Fruit fly (Drosophila melanogaster) whole organism, embryonic: ENCODE data around the gene eIF3d1.

Source experiments
- Ada2b ChIP-seq: fragments of 200-800 bp; sonication (Bioruptor generic); IDR thresholded peaks from 2 replicates; pipeline ENCODE4 v1.3.6; 2022; ENCODE audit warnings: missing biosample characterization, missing genetic modification characterization
- Atf6 ChIP-seq: fragments of 200-800 bp; sonication (Bioruptor generic); IDR thresholded peaks from 2 replicates; pipeline ENCODE4 v1.3.6; 2022; ENCODE audit warnings: missing biosample characterization, missing genetic modification characterization
- Awh ChIP-seq: fragments of 200-800 bp; sonication (Bioruptor generic); IDR thresholded peaks from 2 replicates; pipeline ENCODE4, ENCODE4 v1.3.6; 2022; ENCODE audit warnings: missing biosample characterization, missing genetic modification characterization
- Bgb ChIP-seq: fragments of 200-800 bp; sonication (Bioruptor generic); IDR thresholded peaks from 2 replicates; pipeline ENCODE4 v1.3.6; 2022; ENCODE audit warnings: missing biosample characterization, missing genetic modification characterization; ENCODE audit not compliant: partially characterized antibody
- Bteb2 ChIP-seq: fragments of 200-800 bp; sonication (Bioruptor generic); optimal IDR thresholded peaks from 2 replicates; lab custom pipeline; 2016; ENCODE audit warnings: missing biosample characterization, missing genetic modification characterization
- C15 ChIP-seq: fragments of 200-800 bp; sonication (Bioruptor generic); IDR thresholded peaks from 3 replicates; pipeline ENCODE4 v1.3.6; 2022; ENCODE audit warnings: missing biosample characterization, missing genetic modification characterization
- CG10274 ChIP-seq: fragments of 200-800 bp; sonication (Bioruptor generic); optimal IDR thresholded peaks from 3 replicates; lab custom pipeline; 2017; ENCODE audit warnings: missing biosample characterization, mild to moderate bottlenecking, missing genetic modification characterization
- CG10431 ChIP-seq: fragments of 200-800 bp; sonication (Bioruptor generic); optimal IDR thresholded peaks from 3 replicates; lab custom pipeline; 2018; ENCODE audit warnings: missing biosample characterization, mild to moderate bottlenecking, missing genetic modification characterization
- CG12299 ChIP-seq: fragments of 200-800 bp; sonication (Bioruptor generic); optimal IDR thresholded peaks from 2 replicates; lab custom pipeline; 2018; ENCODE audit warnings: missing biosample characterization, mild to moderate bottlenecking, missing genetic modification characterization
- CG1529 ChIP-seq: fragments of 200-800 bp; sonication (Bioruptor generic); optimal IDR thresholded peaks from 3 replicates; lab custom pipeline; 2018; ENCODE audit warnings: missing biosample characterization, missing genetic modification characterization
- CG16863 ChIP-seq: fragments of 200-800 bp; sonication (Bioruptor generic); optimal IDR thresholded peaks from 3 replicates; lab custom pipeline; 2016; ENCODE audit warnings: missing biosample characterization, missing genetic modification characterization
- CG17568 ChIP-seq: fragments of 200-800 bp; sonication (Bioruptor generic); optimal IDR thresholded peaks from 2 replicates; lab custom pipeline; 2018; ENCODE audit warnings: missing biosample characterization, mild to moderate bottlenecking, missing genetic modification characterization, moderate library complexity
- CG2129 ChIP-seq: fragments of 200-800 bp; sonication (Bioruptor generic); IDR thresholded peaks from 2 replicates; pipeline ENCODE4 v1.3.6; 2022; ENCODE audit warnings: missing biosample characterization, missing genetic modification characterization; ENCODE audit not compliant: partially characterized antibody
- CG30431 ChIP-seq: fragments of 200-800 bp; sonication (Bioruptor generic); optimal IDR thresholded peaks from 2 replicates; lab custom pipeline; 2017; ENCODE audit warnings: missing biosample characterization, missing genetic modification characterization
- CG34422 ChIP-seq: fragments of 200-800 bp; sonication (Bioruptor generic); IDR thresholded peaks from 3 replicates; pipeline ENCODE4 v1.3.6; 2022; ENCODE audit warnings: missing biosample characterization, missing genetic modification characterization
- CG3847 ChIP-seq: fragments of 200-800 bp; sonication (Bioruptor generic); IDR thresholded peaks from 2 replicates; pipeline ENCODE4 v1.3.6; 2022; ENCODE audit warnings: missing biosample characterization, missing genetic modification characterization
- CG4730 ChIP-seq: fragments of 200-800 bp; sonication (Bioruptor generic); IDR thresholded peaks from 2 replicates; pipeline ENCODE4 v1.3.6; 2022; ENCODE audit warnings: missing biosample characterization, missing genetic modification characterization
- Camta ChIP-seq: fragments of 200-800 bp; sonication (Bioruptor generic); optimal IDR thresholded peaks from 2 replicates; lab custom pipeline; 2016; ENCODE audit warnings: missing biosample characterization, missing genetic modification characterization
- D19B ChIP-seq: fragments of 200-800 bp; sonication (Bioruptor generic); optimal IDR thresholded peaks from 2 replicates; lab custom pipeline; 2017; ENCODE audit warnings: missing biosample characterization, mild to moderate bottlenecking, missing genetic modification characterization
- Dip3 ChIP-seq: fragments of 200-800 bp; sonication (Bioruptor generic); optimal IDR thresholded peaks from 3 replicates; lab custom pipeline; 2016; ENCODE audit warnings: missing biosample characterization, missing genetic modification characterization
- Dp ChIP-seq: fragments of 200-800 bp; sonication (Bioruptor generic); optimal IDR thresholded peaks from 2 replicates; lab custom pipeline; 2018; ENCODE audit warnings: missing biosample characterization, mild to moderate bottlenecking, missing genetic modification characterization, moderate library complexity
- Dref ChIP-seq: fragments of 200-800 bp; sonication (Bioruptor generic); IDR thresholded peaks from 2 replicates; pipeline ENCODE4 v1.3.6; 2022; ENCODE audit warnings: missing biosample characterization, missing genetic modification characterization
- E2f1 ChIP-seq: fragments of 200-800 bp; sonication (Bioruptor generic); IDR thresholded peaks from 2 replicates; pipeline ENCODE4 v1.3.6; 2022; ENCODE audit warnings: missing biosample characterization, missing genetic modification characterization
- HmgD ChIP-seq: fragments of 200-800 bp; sonication (Bioruptor generic); optimal IDR thresholded peaks from 3 replicates; lab custom pipeline; 2016; ENCODE audit warnings: missing biosample characterization, missing genetic modification characterization
- Kr ChIP-seq: fragments of 200-800 bp; sonication (Bioruptor generic); optimal IDR thresholded peaks from 2 replicates; lab custom pipeline; 2017; ENCODE audit warnings: missing biosample characterization, mild to moderate bottlenecking, missing genetic modification characterization
- Lim3 ChIP-seq: fragments of 200-800 bp; sonication (Bioruptor generic); IDR thresholded peaks from 2 replicates; pipeline ENCODE4 v1.3.6; 2022; ENCODE audit warnings: missing biosample characterization, missing genetic modification characterization
- Nf-YC ChIP-seq: fragments of 200-800 bp; optimal IDR thresholded peaks from 3 replicates; lab custom pipeline; 2019; ENCODE audit warnings: missing biosample characterization, mild to moderate bottlenecking, missing genetic modification characterization, moderate library complexity
- PHDP ChIP-seq: fragments of 200-800 bp; sonication (Bioruptor generic); optimal IDR thresholded peaks from 3 replicates; lab custom pipeline; 2018; ENCODE audit warnings: missing biosample characterization, mild to moderate bottlenecking, missing genetic modification characterization, moderate library complexity
- Ptx1 ChIP-seq: fragments of 200-800 bp; sonication (Bioruptor generic); IDR thresholded peaks from 2 replicates; pipeline ENCODE4 v1.3.6; 2022; ENCODE audit warnings: missing biosample characterization, missing genetic modification characterization
- ase ChIP-seq: fragments of 200-800 bp; sonication (Bioruptor generic); IDR thresholded peaks from 3 replicates; pipeline ENCODE4 v1.3.6; 2022; ENCODE audit warnings: missing biosample characterization, missing genetic modification characterization
- bowl ChIP-seq: fragments of 200-800 bp; sonication (Bioruptor generic); IDR thresholded peaks from 2 replicates; pipeline ENCODE4 v1.3.6; 2022; ENCODE audit warnings: missing biosample characterization, missing genetic modification characterization
- chn ChIP-seq: fragments of 200-800 bp; sonication (Bioruptor generic); optimal IDR thresholded peaks from 2 replicates; lab custom pipeline; 2016; ENCODE audit warnings: missing biosample characterization, missing genetic modification characterization
- ci ChIP-seq: fragments of 200-800 bp; sonication (Bioruptor generic); IDR thresholded peaks from 3 replicates; pipeline ENCODE4 v1.3.6; 2022; ENCODE audit warnings: missing biosample characterization, missing genetic modification characterization
- dpn ChIP-seq, 2 experiments: fragments of 200-800 bp; sonication (Bioruptor generic); optimal IDR thresholded peaks; 3 replicates each; lab custom pipeline; 2016; ENCODE audit warnings: missing biosample characterization in 2 of 2, missing genetic modification characterization in 2 of 2
- emc ChIP-seq: fragments of 200-800 bp; sonication (Bioruptor generic); optimal IDR thresholded peaks from 2 replicates; lab custom pipeline; 2016; ENCODE audit warnings: missing biosample characterization, missing genetic modification characterization
- esg ChIP-seq: fragments of 200-800 bp; sonication (Bioruptor generic); conservative IDR thresholded peaks from 2 replicates; pipeline ENCODE4 v1.3.6; 2022; ENCODE audit warnings: missing biosample characterization, missing genetic modification characterization
- fd3F ChIP-seq: fragments of 200-800 bp; sonication (Bioruptor generic); optimal IDR thresholded peaks from 2 replicates; lab custom pipeline; 2018; ENCODE audit warnings: missing biosample characterization, mild to moderate bottlenecking, missing genetic modification characterization, moderate library complexity
- grau ChIP-seq: fragments of 200-800 bp; optimal IDR thresholded peaks from 3 replicates; lab custom pipeline; 2019; ENCODE audit warnings: missing biosample characterization, mild to moderate bottlenecking, missing genetic modification characterization, moderate library complexity
- hth ChIP-seq: fragments of >200 bp; optimal IDR thresholded peaks from 2 replicates; lab custom pipeline; 2017; ENCODE audit warnings: inconsistent platforms
- kah ChIP-seq: fragments of 200-800 bp; sonication (Bioruptor generic); optimal IDR thresholded peaks from 2 replicates; lab custom pipeline; 2018; ENCODE audit warnings: missing biosample characterization, mild to moderate bottlenecking, missing genetic modification characterization
- knrl ChIP-seq: fragments of 200-800 bp; sonication (Bioruptor generic); IDR thresholded peaks from 3 replicates; pipeline ENCODE4 v1.3.6; 2022; ENCODE audit warnings: missing biosample characterization, missing genetic modification characterization; ENCODE audit not compliant: partially characterized antibody
- maf-S ChIP-seq: fragments of 200-800 bp; sonication (Bioruptor generic); optimal IDR thresholded peaks from 2 replicates; lab custom pipeline; 2016; ENCODE audit warnings: missing biosample characterization, missing genetic modification characterization
- mirr ChIP-seq: fragments of 200-800 bp; sonication (Bioruptor generic); optimal IDR thresholded peaks from 3 replicates; lab custom pipeline; 2018; ENCODE audit warnings: missing biosample characterization, mild to moderate bottlenecking, missing genetic modification characterization
- nau ChIP-seq: fragments of 200-800 bp; sonication (Bioruptor generic); optimal IDR thresholded peaks from 3 replicates; lab custom pipeline; 2017; ENCODE audit warnings: missing biosample characterization, mild to moderate bottlenecking, missing genetic modification characterization, missing genetic modification reagents
- org-1 ChIP-seq: fragments of 200-800 bp; sonication (Bioruptor generic); optimal IDR thresholded peaks from 2 replicates; lab custom pipeline; 2017; ENCODE audit warnings: missing biosample characterization, missing genetic modification characterization
- rib ChIP-seq: fragments of 200-800 bp; sonication (Bioruptor generic); IDR thresholded peaks from 2 replicates; pipeline ENCODE4 v1.3.6; 2022; ENCODE audit warnings: missing biosample characterization, missing genetic modification characterization
- sd ChIP-seq: fragments of 200-800 bp; sonication (Bioruptor generic); optimal IDR thresholded peaks from 3 replicates; lab custom pipeline; 2018; ENCODE audit warnings: missing biosample characterization, mild to moderate bottlenecking, missing genetic modification characterization, moderate library complexity
- sim ChIP-seq: fragments of 200-800 bp; sonication (Bioruptor generic); IDR thresholded peaks from 2 replicates; pipeline ENCODE4 v1.3.6; 2022; ENCODE audit warnings: missing biosample characterization, missing genetic modification characterization
- sr ChIP-seq: fragments of 200-800 bp; sonication (Bioruptor generic); IDR thresholded peaks from 3 replicates; pipeline ENCODE4 v1.3.6; 2022; ENCODE audit warnings: missing biosample characterization, missing genetic modification characterization
- stwl ChIP-seq: fragments of 200-800 bp; sonication (Bioruptor generic); optimal IDR thresholded peaks from 3 replicates; lab custom pipeline; 2018; ENCODE audit warnings: missing biosample characterization, mild to moderate bottlenecking, missing genetic modification characterization, moderate library complexity
- tup ChIP-seq: fragments of 200-800 bp; sonication (Bioruptor generic); optimal IDR thresholded peaks from 2 replicates; lab custom pipeline; 2016; ENCODE audit warnings: missing biosample characterization, mild to moderate bottlenecking, missing genetic modification characterization, moderate library complexity
- vvl ChIP-seq: fragments of 200-800 bp; sonication (Bioruptor generic); IDR thresholded peaks from 2 replicates; pipeline ENCODE4 v1.3.6; 2022; ENCODE audit warnings: missing biosample characterization, missing genetic modification characterization
- zfh2 ChIP-seq: fragments of 200-800 bp; sonication (Bioruptor generic); optimal IDR thresholded peaks from 2 replicates; lab custom pipeline; 2016; ENCODE audit warnings: missing biosample characterization, missing genetic modification characterization

Gene eIF3d1

dm6 chr3R:23679911-23680336 is at the start of gene eIF3d1 (continued):
- no peak for TF ChIP-seq esg (GFP tag; lab: Robert Waterston, UW)
- no peak for TF ChIP-seq Kr (GFP tag; lab: Kevin White, UChicago)
- TF ChIP-seq E2f1 (GFP tag; lab: Robert Waterston, UW), result peak; percentile 52; the same call in 1 of the 2 replicates
- no peak for TF ChIP-seq fd3F
- TF ChIP-seq dpn (GFP tag; optimal IDR thresholded peaks at IDR 0.05; lab: Kevin White, UChicago), result peak in 1 of 2 experiments; percentile 35
- no peak for TF ChIP-seq grau (tag; lab: Kevin White, UChicago)
- TF ChIP-seq emc (GFP tag; lab: Kevin White, UChicago), result no peak
- TF ChIP-seq CG10431, result no peak
- peak; percentile 21; the same call in 1 of the 2 replicates for TF ChIP-seq Bgb (GFP tag; lab: Robert Waterston, UW)
- TF ChIP-seq bowl (GFP tag; lab: Robert Waterston, UW), result no peak
- TF ChIP-seq CG4730 (GFP tag; lab: Robert Waterston, UW), result no peak
- TF ChIP-seq HmgD (GFP tag; lab: Kevin White, UChicago), result no peak
- TF ChIP-seq Ptx1 (GFP tag; lab: Robert Waterston, UW), result 0 out of 2 replicates have a peak, but pooled peaks have one; percentile 17
- TF ChIP-seq CG34422 (GFP tag; lab: Robert Waterston, UW), result peak; percentile 74; the same call in 2 of the 3 replicates
- no peak for TF ChIP-seq org-1 (GFP tag; lab: Kevin White, UChicago)
- no peak for TF ChIP-seq Atf6 (GFP tag; lab: Robert Waterston, UW)
- TF ChIP-seq Bteb2 (GFP tag; lab: Kevin White, UChicago), result no peak
- TF ChIP-seq CG17568 (GFP tag; lab: Kevin White, UChicago), result no peak
- TF ChIP-seq CG10274, result no peak
- TF ChIP-seq Dip3 (GFP tag; lab: Kevin White, UChicago), result no peak
- TF ChIP-seq Camta, result no peak
- TF ChIP-seq Awh (GFP tag; lab: Robert Waterston, UW), result no peak
- TF ChIP-seq hth, result no peak
- TF ChIP-seq sim (GFP tag; lab: Robert Waterston, UW), result no peak
- TF ChIP-seq CG1529 (GFP tag; lab: Kevin White, UChicago), result no peak
- TF ChIP-seq ci, result no peak
- TF ChIP-seq sr (GFP tag; lab: Robert Waterston, UW), result no peak
- TF ChIP-seq stwl, result peak; percentile 76
- TF ChIP-seq zfh2 (GFP tag; lab: Kevin White, UChicago), result peak; percentile 22
- no peak for TF ChIP-seq C15 (GFP tag; lab: Robert Waterston, UW)
- peak; percentile 42; the same call in 1 of the 2 replicates for TF ChIP-seq Dref (GFP tag; lab: Robert Waterston, UW)
- TF ChIP-seq CG12299, result no peak
- peak; percentile 88 for TF ChIP-seq CG3847 (GFP tag; lab: Robert Waterston, UW)
- TF ChIP-seq vvl (GFP tag; lab: Robert Waterston, UW), result no peak
- TF ChIP-seq Dp, result peak; percentile 98
- peak; percentile 84 for TF ChIP-seq rib (GFP tag; lab: Robert Waterston, UW)
- TF ChIP-seq D19B, result no peak
- no peak for TF ChIP-seq ase (GFP tag; lab: Robert Waterston, UW)
- TF ChIP-seq tup, result no peak
- peak; percentile 90 for TF ChIP-seq sd (tag; lab: Kevin White, UChicago)
- no peak for TF ChIP-seq chn (GFP tag; lab: Kevin White, UChicago)
- no peak for TF ChIP-seq CG16863 (GFP tag; lab: Kevin White, UChicago)
- no peak for TF ChIP-seq Ada2b
- peak; percentile 32; the same call in 1 of the 3 replicates for TF ChIP-seq knrl (GFP tag; lab: Robert Waterston, UW)
- no peak for TF ChIP-seq Lim3
- TF ChIP-seq PHDP (tag; lab: Kevin White, UChicago), result no peak
- no peak for TF ChIP-seq CG30431 (GFP tag; lab: Kevin White, UChicago)
- no peak for TF ChIP-seq maf-S (GFP tag; lab: Kevin White, UChicago)
- no peak for TF ChIP-seq mirr (GFP tag; lab: Kevin White, UChicago)
- TF ChIP-seq CG2129 (GFP tag; lab: Robert Waterston, UW), result no peak
- no peak for TF ChIP-seq kah
- TF ChIP-seq nau (GFP tag; lab: Kevin White, UChicago), result no peak
- TF ChIP-seq Nf-YC (tag; lab: Kevin White, UChicago), result no peak
